Worm (Caenorhabditis elegans) whole organism, L3 larva: ENCODE results near the gene fbxa-108.

Source experiments
- R02D3.7 ChIP-seq: fragments of 150-350 bp; optimal IDR thresholded peaks from 2 replicates; lab custom pipeline; 2014; ENCODE audit warnings: missing biosample characterization, missing genetic modification characterization
- ZK546.5 ChIP-seq: sonication (generic microtip); optimal IDR thresholded peaks from 2 replicates; lab custom pipeline; 2017; ENCODE audit warnings: missing biosample characterization, missing genetic modification characterization
- aly-2 ChIP-seq: fragments of 150-350 bp; optimal IDR thresholded peaks from 2 replicates; lab custom pipeline; 2014; ENCODE audit warnings: missing biosample characterization, missing genetic modification characterization
- ama-1 ChIP-seq: fragments of 150-350 bp; optimal IDR thresholded peaks from 2 replicates; lab custom pipeline; 2018
- ceh-82 ChIP-seq: fragments of 150-350 bp; optimal IDR thresholded peaks from 2 replicates; lab custom pipeline; 2014; ENCODE audit warnings: missing biosample characterization, missing genetic modification characterization
- ceh-9 ChIP-seq: sonication (generic microtip); optimal IDR thresholded peaks from 2 replicates; lab custom pipeline; 2018; ENCODE audit warnings: missing biosample characterization, missing genetic modification characterization
- egl-27 ChIP-seq: sonication (generic microtip); optimal IDR thresholded peaks from 4 replicates; lab custom pipeline; 2017; ENCODE audit warnings: missing biosample characterization, missing genetic modification reagents, missing genetic modification characterization
- elt-1 ChIP-seq: fragments of 150-350 bp; optimal IDR thresholded peaks from 2 replicates; lab custom pipeline; 2014; ENCODE audit warnings: missing biosample characterization, missing genetic modification characterization
- lin-39 ChIP-seq: fragments of 150-350 bp; optimal IDR thresholded peaks from 2 replicates; lab custom pipeline; 2018; ENCODE audit warnings: missing biosample characterization, missing genetic modification reagents, missing genetic modification characterization
- mdl-1 ChIP-seq: fragments of 150-350 bp; optimal IDR thresholded peaks from 2 replicates; lab custom pipeline; 2014; ENCODE audit warnings: missing biosample characterization, missing genetic modification characterization
- nfya-1 ChIP-seq: sonication (generic microtip); optimal IDR thresholded peaks from 2 replicates; lab custom pipeline; 2017; ENCODE audit warnings: missing genetic modification characterization, mild to moderate bottlenecking, missing compliant biosample characterization, antibody characterized with exemption, moderate library complexity; ENCODE audit not compliant: insufficient read depth
- nhr-237 ChIP-seq: fragments of 150-350 bp; optimal IDR thresholded peaks from 2 replicates; lab custom pipeline; 2014; ENCODE audit warnings: missing biosample characterization, missing genetic modification characterization
- nhr-77 ChIP-seq: fragments of 150-350 bp; optimal IDR thresholded peaks from 2 replicates; lab custom pipeline; 2014; ENCODE audit warnings: missing biosample characterization, missing genetic modification characterization
- pqm-1 ChIP-seq: fragments of 150-350 bp; optimal IDR thresholded peaks from 2 replicates; lab custom pipeline; 2017; ENCODE audit warnings: missing biosample characterization, missing genetic modification characterization, inconsistent platforms

DNA sequence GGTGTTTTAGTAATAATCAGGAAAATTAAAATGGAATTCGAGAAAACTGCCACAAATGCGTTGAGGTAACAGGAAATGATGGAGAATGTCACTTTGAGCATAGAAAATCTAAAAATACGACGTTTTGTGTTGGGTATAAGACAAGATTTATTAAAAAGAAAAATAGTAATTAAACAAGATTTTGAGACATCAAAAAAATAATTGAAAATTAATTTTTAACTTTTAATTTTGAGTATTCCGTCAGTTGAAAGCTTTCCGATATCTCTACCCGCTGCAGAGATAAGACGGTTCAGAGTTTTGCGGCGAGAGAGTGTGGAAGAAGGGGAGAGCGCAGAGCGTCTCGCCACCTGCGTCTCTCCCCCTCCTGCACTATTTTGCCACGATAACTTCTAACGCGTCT is 14.2 kb upstream of the fbxa-108 start, which contains the start of gene str-93:
- TF ChIP-seq pqm-1 (tag; lab: Kevin White, UChicago) (no peak), ama-1 (lab: Kevin White, UChicago) (no peak), mdl-1 (tag; lab: Kevin White, UChicago) (no peak), elt-1 (no peak), ceh-9 (no peak), aly-2 (tag; lab: Kevin White, UChicago) (no peak), lin-39 (tag; lab: Kevin White, UChicago) (no peak), ZK546.5 (tag; lab: Kevin White, UChicago) (no peak), ceh-82 (tag; lab: Kevin White, UChicago) (no peak), R02D3.7 (no peak), nhr-77 (no peak), nhr-237 (tag; lab: Kevin White, UChicago) (no peak), egl-27 (tag; lab: Kevin White, UChicago) (no peak), nfya-1 (tag; lab: Kevin White, UChicago) (no peak)
